Fruit fly (Drosophila melanogaster): ENCODE data around the gene homer.
A peak's percentile ranks its signal among the peaks of the same experiment; 100 is the strongest.

The homer gene

dm6 chr2L:6721710-6722109 is 1.4 kb downstream of the homer start:
- TF ChIP-seq her (GFP tag; optimal IDR thresholded peaks at IDR 0.05) = no peak
- TF ChIP-seq ttk (GFP tag; IDR thresholded peaks at IDR 0.05) = no peak
- TF ChIP-seq ci (GFP tag; IDR thresholded peaks at IDR 0.05) = 0 out of 3 replicates have a peak, but pooled peaks have one; percentile 23
- TF ChIP-seq CG17328 (GFP tag; IDR thresholded peaks at IDR 0.05) = 0 out of 2 replicates have a peak, but pooled peaks have one; percentile 10
- no peak for TF ChIP-seq D19A (tag; optimal IDR thresholded peaks at IDR 0.05)
- no peak for TF ChIP-seq Hr78 (GFP tag; optimal IDR thresholded peaks at IDR 0.05)
- peak; percentile 92 for TF ChIP-seq Ets65A (GFP tag)

dm6 chr2L:6717460-6717859 is 5.7 kb downstream of the homer start, which contains the start of gene Aatf:
Aatf (plus strand) TSS chr2L:6717625.
- TF ChIP-seq hth (optimal IDR thresholded peaks at IDR 0.05) (no peak), zen2 (GFP tag; IDR thresholded peaks at IDR 0.05; ENCODE audit: partially characterized antibody) (peak; percentile 77), CG7963 (GFP tag; IDR thresholded peaks at IDR 0.05; ENCODE audit: partially characterized antibody) (peak; percentile 71; the same call in 2 of the 3 replicates), Sox100B (GFP tag; optimal IDR thresholded peaks at IDR 0.05) (no peak), br (optimal IDR thresholded peaks at IDR 0.05) (no peak), CG2120 (GFP tag; optimal IDR thresholded peaks at IDR 0.05) (peak; percentile 7), Bgb (GFP tag; IDR thresholded peaks at IDR 0.05; ENCODE audit: partially characterized antibody) (peak; percentile 89), gfzf (GFP tag; optimal IDR thresholded peaks at IDR 0.05) (peak; percentile 64), jigr1 (GFP tag; IDR thresholded peaks at IDR 0.05) (no peak), Dref (GFP tag; IDR thresholded peaks at IDR 0.05) (peak; percentile 90), sd (tag; optimal IDR thresholded peaks at IDR 0.05) (peak; percentile 55), sug (tag; optimal IDR thresholded peaks at IDR 0.05) (peak; percentile 3), trem (tag; optimal IDR thresholded peaks at IDR 0.05) (peak; percentile 58), crp (GFP tag; optimal IDR thresholded peaks at IDR 0.05) (peak in 1 of 2 experiments; percentile 30), CG1233 (GFP tag; optimal IDR thresholded peaks at IDR 0.05) (no peak), CG10654 (GFP tag; optimal IDR thresholded peaks at IDR 0.05) (no peak), Camta (GFP tag; optimal IDR thresholded peaks at IDR 0.05) (no peak), Fer1 (GFP tag; optimal IDR thresholded peaks at IDR 0.05) (no peak), Med (GFP tag) (peak; percentile 81), pum (GFP tag; optimal IDR thresholded peaks at IDR 0.05) (no peak), CG2875 (GFP tag; optimal IDR thresholded peaks at IDR 0.05) (no peak), Stat92E (GFP tag; optimal IDR thresholded peaks at IDR 0.05) (peak in 1 of 3 experiments; percentile 15), CG9817 (tag; optimal IDR thresholded peaks at IDR 0.05) (no peak), CG42726 (GFP tag; IDR thresholded peaks at IDR 0.05; ENCODE audit: partially characterized antibody) (peak; percentile 85), CG12236 (GFP tag; optimal IDR thresholded peaks at IDR 0.05) (no peak), pfk (GFP tag; optimal IDR thresholded peaks at IDR 0.05) (no peak), CG2889 (GFP tag; IDR thresholded peaks at IDR 0.05) (no peak), CG34422 (GFP tag; IDR thresholded peaks at IDR 0.05) (peak; percentile 45; the same call in 1 of the 3 replicates), CG15514 (GFP tag; optimal IDR thresholded peaks at IDR 0.05) (peak; percentile 71), CG3847 (GFP tag; IDR thresholded peaks at IDR 0.05) (peak; percentile 36; the same call in 1 of the 2 replicates), Scr (GFP tag; IDR thresholded peaks at IDR 0.05; ENCODE audit: partially characterized antibody) (peak; percentile 83), CG4617 (GFP tag; optimal IDR thresholded peaks at IDR 0.05; ENCODE audit: borderline replicate concordance) (peak; percentile 56), CG4707 (GFP tag; optimal IDR thresholded peaks at IDR 0.05) (no peak), Lhr (GFP tag; optimal IDR thresholded peaks at IDR 0.05) (peak; percentile 24), CG11723 (GFP tag; optimal IDR thresholded peaks at IDR 0.05) (no peak), CG16813 (GFP tag; IDR thresholded peaks at IDR 0.05; ENCODE audit: partially characterized antibody) (peak; percentile 79), cas (GFP tag; IDR thresholded peaks at IDR 0.05) (no peak), sna (GFP tag; IDR thresholded peaks at IDR 0.05; ENCODE audit: partially characterized antibody) (peak; percentile 76), BEAF-32 (GFP tag; optimal IDR thresholded peaks at IDR 0.05) (peak; percentile 88), CG6791 (GFP tag; IDR thresholded peaks at IDR 0.05; ENCODE audit: partially characterized antibody) (peak; percentile 78), Nf-YA (GFP tag; IDR thresholded peaks at IDR 0.05) (no peak)
